Worm (Caenorhabditis elegans): ENCODE results near the gene R08A2.2.

ce11 chrV:14687106-14687964 lies 28.2 kb downstream of the R08A2.2 start:
- peak; percentile 24 for TF ChIP-seq dve-1 (tag; optimal IDR thresholded peaks at IDR 0.05; ENCODE audit: insufficient read depth)
- no peak for TF ChIP-seq unc-39 (tag; optimal IDR thresholded peaks at IDR 0.05)
- no peak for TF ChIP-seq nhr-28 (tag; optimal IDR thresholded peaks at IDR 0.05)
- TF ChIP-seq lin-39 (tag; optimal IDR thresholded peaks at IDR 0.05) = no peak
- TF ChIP-seq nhr-237 (tag; optimal IDR thresholded peaks at IDR 0.05) = no peak
- TF ChIP-seq nhr-11 (tag; optimal IDR thresholded peaks at IDR 0.05) = no peak
- TF ChIP-seq ces-1 (GFP tag; optimal IDR thresholded peaks at IDR 0.05) = no peak
- TF ChIP-seq ceh-20 (GFP tag; IDR thresholded peaks at IDR 0.05) = no peak
- TF ChIP-seq lsy-2 (tag; optimal IDR thresholded peaks at IDR 0.05) = no peak
- TF ChIP-seq ama-1 (optimal IDR thresholded peaks at IDR 0.05) = peak; percentile 71
- no peak for TF ChIP-seq F49E8.2 (tag; optimal IDR thresholded peaks at IDR 0.05; ENCODE audit: borderline replicate concordance)
- no peak for TF ChIP-seq hlh-30 (tag; optimal IDR thresholded peaks at IDR 0.05; ENCODE audit: insufficient read depth)
- peak; percentile 40 for TF ChIP-seq pha-4 (GFP tag; IDR thresholded peaks at IDR 0.05)
- TF ChIP-seq pha-4 (tag; optimal IDR thresholded peaks at IDR 0.05) = no peak

Measured in whole organism, L4 larva.